Worm (Caenorhabditis elegans) whole organism, late embryonic: ENCODE results near the gene T08A9.13.
A peak's percentile ranks its signal among the peaks of the same experiment; 100 is the strongest.
"Not testable (repeated sequence)": the region's sequence is repeated elsewhere in the genome, so short reads cannot be mapped to it uniquely, and the experiment has no call there.

Experiments used
- C38D4.7 ChIP-seq: fragments of 200-800 bp; sonication (Bioruptor generic); optimal IDR thresholded peaks from 2 replicates; lab custom pipeline; 2018; ENCODE audit warnings: mild to moderate bottlenecking, missing genetic modification characterization, moderate library complexity, missing compliant biosample characterization
- F13H6.1 ChIP-seq: sonication (generic microtip); optimal IDR thresholded peaks from 2 replicates; lab custom pipeline; 2016; ENCODE audit warnings: missing genetic modification characterization, missing compliant biosample characterization
- K02D7.2 ChIP-seq: sonication (generic microtip); optimal IDR thresholded peaks from 2 replicates; lab custom pipeline; 2017; ENCODE audit warnings: mild to moderate bottlenecking, missing genetic modification characterization, missing compliant biosample characterization
- K09A11.1 ChIP-seq: sonication (generic microtip); optimal IDR thresholded peaks from 2 replicates; lab custom pipeline; 2017; ENCODE audit warnings: antibody characterized with exemption, mild to moderate bottlenecking, missing genetic modification characterization, missing compliant biosample characterization; ENCODE audit not compliant: insufficient read depth
- ama-1 ChIP-seq: fragments of 150-350 bp; optimal IDR thresholded peaks from 2 replicates; lab custom pipeline; 2014
- ceh-18 ChIP-seq: sonication (generic microtip); optimal IDR thresholded peaks from 2 replicates; lab custom pipeline; 2016; ENCODE audit warnings: missing genetic modification characterization, missing compliant biosample characterization
- ceh-22 ChIP-seq: sonication (generic microtip); optimal IDR thresholded peaks from 2 replicates; lab custom pipeline; 2017; ENCODE audit warnings: missing biosample characterization, missing genetic modification characterization
- ceh-31 ChIP-seq: sonication (generic microtip); optimal IDR thresholded peaks from 2 replicates; lab custom pipeline; 2016; ENCODE audit warnings: missing genetic modification characterization, missing compliant biosample characterization
- ceh-34 ChIP-seq: sonication (generic microtip); optimal IDR thresholded peaks from 2 replicates; lab custom pipeline; 2016; ENCODE audit warnings: mild to moderate bottlenecking, missing genetic modification characterization, missing compliant biosample characterization
- ceh-48 ChIP-seq: sonication (generic microtip); optimal IDR thresholded peaks from 2 replicates; lab custom pipeline; 2016; ENCODE audit warnings: missing genetic modification characterization, inconsistent platforms, missing compliant biosample characterization
- ceh-6 ChIP-seq: fragments of 200-800 bp; sonication (Bioruptor generic); optimal IDR thresholded peaks from 2 replicates; lab custom pipeline; 2018; ENCODE audit warnings: mild to moderate bottlenecking, missing genetic modification characterization, missing compliant biosample characterization
- ceh-9 ChIP-seq: sonication (generic microtip); optimal IDR thresholded peaks from 2 replicates; lab custom pipeline; 2016; ENCODE audit warnings: mild to moderate bottlenecking, missing genetic modification characterization, inconsistent platforms, missing compliant biosample characterization
- che-1 ChIP-seq: sonication (generic microtip); optimal IDR thresholded peaks from 2 replicates; lab custom pipeline; 2016; ENCODE audit warnings: mild to moderate bottlenecking, missing genetic modification characterization, missing compliant biosample characterization
- dmd-4 ChIP-seq: sonication (generic microtip); optimal IDR thresholded peaks from 2 replicates; lab custom pipeline; 2016; ENCODE audit warnings: borderline replicate concordance, missing genetic modification characterization, missing compliant biosample characterization
- dve-1 ChIP-seq: sonication (generic microtip); optimal IDR thresholded peaks from 2 replicates; lab custom pipeline; 2017; ENCODE audit warnings: antibody characterized with exemption, mild to moderate bottlenecking, missing genetic modification characterization, missing compliant biosample characterization
- elt-2 ChIP-seq: sonication (generic microtip); optimal IDR thresholded peaks from 2 replicates; lab custom pipeline; 2016; ENCODE audit warnings: missing genetic modification reagents, missing genetic modification characterization, missing compliant biosample characterization
- fkh-10 ChIP-seq: fragments of 150-350 bp; optimal IDR thresholded peaks from 2 replicates; lab custom pipeline; 2014; ENCODE audit warnings: missing biosample characterization, missing genetic modification reagents, missing genetic modification characterization
- fkh-6 ChIP-seq: sonication (generic microtip); optimal IDR thresholded peaks from 2 replicates; lab custom pipeline; 2016; ENCODE audit warnings: missing genetic modification characterization, missing compliant biosample characterization
- hlh-13 ChIP-seq: fragments of 200-800 bp; sonication (Bioruptor generic); optimal IDR thresholded peaks from 2 replicates; lab custom pipeline; 2018; ENCODE audit warnings: mild to moderate bottlenecking, missing genetic modification characterization, missing compliant biosample characterization
- hlh-30 ChIP-seq: sonication (generic microtip); optimal IDR thresholded peaks from 2 replicates; lab custom pipeline; 2017; ENCODE audit warnings: antibody characterized with exemption, missing genetic modification characterization, missing compliant biosample characterization; ENCODE audit not compliant: insufficient read depth
- hlh-6 ChIP-seq: sonication (generic microtip); optimal IDR thresholded peaks from 2 replicates; lab custom pipeline; 2016; ENCODE audit warnings: missing genotype, missing genetic modification characterization, missing compliant biosample characterization
- madf-2 ChIP-seq: sonication (generic microtip); optimal IDR thresholded peaks from 2 replicates; lab custom pipeline; 2017; ENCODE audit warnings: missing genetic modification characterization, missing compliant biosample characterization
- mec-3 ChIP-seq: sonication (generic microtip); optimal IDR thresholded peaks from 2 replicates; lab custom pipeline; 2016; ENCODE audit warnings: borderline replicate concordance, missing genetic modification characterization, missing compliant biosample characterization
- nfya-1 ChIP-seq: sonication (generic microtip); optimal IDR thresholded peaks from 2 replicates; lab custom pipeline; 2017; ENCODE audit warnings: missing genetic modification characterization, mild to moderate bottlenecking, missing compliant biosample characterization, antibody characterized with exemption, moderate library complexity
- nhr-11 ChIP-seq: fragments of 150-350 bp; optimal IDR thresholded peaks from 2 replicates; lab custom pipeline; 2014; ENCODE audit warnings: missing biosample characterization, missing genetic modification characterization
- odd-2 ChIP-seq: sonication (generic microtip); optimal IDR thresholded peaks from 2 replicates; lab custom pipeline; 2017; ENCODE audit warnings: antibody characterized with exemption, mild to moderate bottlenecking, missing genetic modification characterization, missing compliant biosample characterization
- pat-9 ChIP-seq: fragments of 200-800 bp; sonication (Bioruptor generic); optimal IDR thresholded peaks from 2 replicates; lab custom pipeline; 2018; ENCODE audit warnings: mild to moderate bottlenecking, missing genetic modification characterization, moderate library complexity, missing compliant biosample characterization
- pax-1 ChIP-seq: fragments of 150-350 bp; optimal IDR thresholded peaks from 2 replicates; lab custom pipeline; 2014; ENCODE audit warnings: missing biosample characterization, missing genetic modification characterization
- pha-2 ChIP-seq: sonication (generic microtip); optimal IDR thresholded peaks from 2 replicates; lab custom pipeline; 2017; ENCODE audit warnings: mild to moderate bottlenecking, missing genetic modification characterization, missing compliant biosample characterization
- pqm-1 ChIP-seq: sonication (generic microtip); optimal IDR thresholded peaks from 2 replicates; lab custom pipeline; 2016; ENCODE audit warnings: missing genetic modification characterization, missing compliant biosample characterization
- pros-1 ChIP-seq: fragments of 150-350 bp; optimal IDR thresholded peaks from 2 replicates; lab custom pipeline; 2014; ENCODE audit warnings: missing biosample characterization, missing genetic modification reagents, missing genetic modification characterization
- ref-2 ChIP-seq: sonication (generic microtip); optimal IDR thresholded peaks from 2 replicates; lab custom pipeline; 2016; ENCODE audit warnings: missing genetic modification characterization, missing compliant biosample characterization
- sdc-2 ChIP-seq: sonication (generic microtip); optimal IDR thresholded peaks from 2 replicates; lab custom pipeline; 2016; ENCODE audit warnings: missing genotype, missing genetic modification characterization, missing compliant biosample characterization
- sox-4 ChIP-seq: sonication (generic microtip); optimal IDR thresholded peaks from 2 replicates; lab custom pipeline; 2017; ENCODE audit warnings: mild to moderate bottlenecking, missing genetic modification characterization, inconsistent platforms, missing compliant biosample characterization
- syd-9 ChIP-seq: sonication (generic microtip); optimal IDR thresholded peaks from 2 replicates; lab custom pipeline; 2016; ENCODE audit warnings: mild to moderate bottlenecking, missing genetic modification characterization, moderate library complexity, missing compliant biosample characterization
- tbx-2 ChIP-seq: sonication (generic microtip); optimal IDR thresholded peaks from 2 replicates; lab custom pipeline; 2016; ENCODE audit warnings: missing genetic modification characterization, missing compliant biosample characterization
- ttx-3 ChIP-seq: sonication (generic microtip); optimal IDR thresholded peaks from 2 replicates; lab custom pipeline; 2016; ENCODE audit warnings: missing genetic modification reagents, missing genetic modification characterization, missing compliant biosample characterization
- unc-42 ChIP-seq: sonication (generic microtip); optimal IDR thresholded peaks from 2 replicates; lab custom pipeline; 2016; ENCODE audit warnings: missing genotype, missing genetic modification characterization, missing compliant biosample characterization
- zip-5 ChIP-seq: sonication (generic microtip); optimal IDR thresholded peaks from 2 replicates; lab custom pipeline; 2016; ENCODE audit warnings: missing genetic modification characterization, missing compliant biosample characterization

Gene T08A9.13

ce11 chrX:7322323-7322722 is at the start of gene T08A9.13:
Gene T08A9.13 (minus strand): TSS chrX:7322423.
- TF ChIP-seq K09A11.1 (tag; lab: Kevin White, UChicago) (no peak), dve-1 (tag; lab: Kevin White, UChicago) (no peak), ceh-6 (GFP tag; lab: Kevin White, UChicago) (no peak), ceh-18 (no peak), che-1 (tag; lab: Kevin White, UChicago) (no peak), ceh-34 (tag; lab: Kevin White, UChicago) (no peak), ama-1 (lab: Kevin White, UChicago) (no peak), sox-4 (tag; lab: Kevin White, UChicago) (no peak), fkh-6 (no peak), syd-9 (tag; lab: Kevin White, UChicago) (no peak)

- TF ChIP-seq ceh-48 (tag; lab: Kevin White, UChicago) (no peak), unc-42 (tag; lab: Kevin White, UChicago) (peak; percentile 68), hlh-13 (GFP tag; lab: Kevin White, UChicago) (no peak), K02D7.2 (tag; lab: Kevin White, UChicago) (no peak), pha-2 (tag; lab: Kevin White, UChicago) (no peak)
Measured at ce11 chrX:7371945-7372344, 49.7 kb upstream of the T08A9.13 start.

DNA sequence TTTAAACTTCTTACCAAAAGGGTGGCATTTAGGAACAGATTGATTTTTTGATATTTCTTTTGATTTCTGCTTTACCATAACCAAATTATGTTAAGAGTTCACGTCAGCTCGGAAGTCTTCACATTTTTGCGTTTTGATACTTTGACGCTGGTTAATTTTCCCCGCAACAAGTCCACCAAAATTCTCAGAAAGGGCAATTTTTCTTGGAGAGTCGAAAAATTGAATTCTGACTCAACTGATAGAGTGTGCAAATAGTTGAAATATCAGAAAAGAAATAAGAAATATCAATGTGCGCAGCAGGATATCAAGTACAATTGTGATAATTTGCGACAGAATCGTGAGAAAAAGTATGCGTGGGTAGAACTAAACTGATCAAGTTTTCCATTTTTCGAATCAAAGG is 47.5 kb upstream of the T08A9.13 start:
- TF ChIP-seq elt-2 (tag; lab: Kevin White, UChicago) (no peak), zip-5 (tag; lab: Kevin White, UChicago) (no peak), sdc-2 (tag; lab: Kevin White, UChicago) (no peak), ref-2 (no peak), pat-9 (tag; lab: Kevin White, UChicago) (no peak), pha-2 (tag; lab: Kevin White, UChicago) (no peak), madf-2 (tag; lab: Kevin White, UChicago) (no peak), K09A11.1 (tag; lab: Kevin White, UChicago) (no peak), F13H6.1 (no peak), ama-1 (lab: Kevin White, UChicago) (no peak), ttx-3 (tag; lab: Kevin White, UChicago) (no peak)

- TF ChIP-seq ceh-34, pros-1, pqm-1 (tag; lab: Kevin White, UChicago): not testable (repeated sequence)
Measured at ce11 chrX:7365267-7365666, 43.0 kb upstream of the T08A9.13 start, which contains the start of gene C56G3.2. Gene C56G3.2 (plus strand): TSS chrX:7365567.

ce11 chrX:7343747-7344146 is 21.5 kb upstream of the T08A9.13 start, which contains the start of gene C07D8.5:
Gene C07D8.5 (plus strand): TSS chrX:7344047.
- TF ChIP-seq nhr-11 (tag; lab: Kevin White, UChicago) (no peak), ttx-3 (tag; lab: Kevin White, UChicago) (no peak), ceh-31 (no peak), C38D4.7 (no peak), hlh-6 (tag; lab: Kevin White, UChicago) (no peak), sox-4 (tag; lab: Kevin White, UChicago) (no peak), hlh-30 (tag; lab: Kevin White, UChicago) (no peak), tbx-2 (tag; lab: Kevin White, UChicago) (no peak), ama-1 (lab: Kevin White, UChicago) (no peak), ceh-6 (GFP tag; lab: Kevin White, UChicago) (no peak), nfya-1 (tag; lab: Kevin White, UChicago) (no peak), ceh-22 (tag; lab: Kevin White, UChicago) (no peak), mec-3 (tag; lab: Kevin White, UChicago) (no peak), ceh-9 (tag; lab: Kevin White, UChicago) (no peak), pax-1 (tag; lab: Kevin White, UChicago) (no peak), F13H6.1 (no peak), odd-2 (tag; lab: Kevin White, UChicago) (no peak), fkh-10 (GFP tag; lab: Kevin White, UChicago) (no peak), dmd-4 (tag; lab: Kevin White, UChicago) (no peak)
